Worm (Caenorhabditis elegans): ENCODE measurements around the gene T04C12.33.

- TF ChIP-seq fos-1 (tag; optimal IDR thresholded peaks at IDR 0.05) (no peak), ztf-11 (tag; optimal IDR thresholded peaks at IDR 0.05) (no peak), snpc-4 (tag; optimal IDR thresholded peaks at IDR 0.05) (no peak), nfya-1 (tag; optimal IDR thresholded peaks at IDR 0.05; ENCODE audit: insufficient read depth) (no peak), pha-4 (tag; optimal IDR thresholded peaks at IDR 0.05) (no peak), nhr-77 (tag; optimal IDR thresholded peaks at IDR 0.05) (no peak), aly-2 (tag; optimal IDR thresholded peaks at IDR 0.05) (no peak), egl-5 (tag; optimal IDR thresholded peaks at IDR 0.05) (no peak), skn-1 (tag; optimal IDR thresholded peaks at IDR 0.05) (no peak), unc-39 (tag; optimal IDR thresholded peaks at IDR 0.05) (no peak), zag-1 (tag; optimal IDR thresholded peaks at IDR 0.05) (no peak), nhr-67 (tag; optimal IDR thresholded peaks at IDR 0.05) (no peak)
Measured at ce11 chrV:11094698-11095097, 42.7 kb downstream of the T04C12.33 start.

All from whole organism, L3 larva.